Worm (Caenorhabditis elegans) whole organism, young adult: ENCODE data around the gene C12D8.20.

Experiments
- T26A5.8 ChIP-seq: sonication (generic microtip); optimal IDR thresholded peaks from 2 replicates; lab custom pipeline; 2016; ENCODE audit warnings: missing genetic modification characterization, missing compliant biosample characterization
- Y56A3A.18 ChIP-seq: fragments of 200-800 bp; sonication (Bioruptor generic); IDR thresholded peaks from 2 replicates; pipeline ENCODE4 v1.3.6; 2022; ENCODE audit warnings: missing genetic modification reagents, missing genetic modification characterization, missing compliant biosample characterization
- bed-1 ChIP-seq: fragments of 200-800 bp; sonication (Bioruptor generic); IDR thresholded peaks from 2 replicates; pipeline ENCODE4 v1.3.6; 2022; ENCODE audit warnings: missing genetic modification reagents, missing genetic modification characterization, missing compliant biosample characterization
- bed-2 ChIP-seq: fragments of 200-800 bp; sonication (Bioruptor generic); IDR thresholded peaks from 2 replicates; pipeline ENCODE4 v1.3.6; 2022; ENCODE audit warnings: missing genetic modification reagents, missing genetic modification characterization, missing compliant biosample characterization
- chd-7 ChIP-seq: sonication (generic microtip); optimal IDR thresholded peaks from 2 replicates; lab custom pipeline; 2016; ENCODE audit warnings: mild to moderate bottlenecking, missing genetic modification characterization, moderate library complexity, missing compliant biosample characterization
- hlh-26 ChIP-seq: fragments of 200-800 bp; sonication (Bioruptor generic); conservative IDR thresholded peaks from 2 replicates; pipeline ENCODE4 v1.3.6; 2022; ENCODE audit warnings: missing genetic modification reagents, missing genetic modification characterization, missing compliant biosample characterization
- tlf-1 ChIP-seq: fragments of 200-800 bp; sonication (Bioruptor generic); optimal IDR thresholded peaks from 2 replicates; lab custom pipeline; 2018; ENCODE audit warnings: mild to moderate bottlenecking, missing genetic modification characterization, missing compliant biosample characterization
- unc-130 ChIP-seq: sonication (generic microtip); optimal IDR thresholded peaks from 2 replicates; lab custom pipeline; 2016; ENCODE audit warnings: missing genetic modification reagents, missing genetic modification characterization, missing compliant biosample characterization
- unc-62 ChIP-seq: fragments of 150-350 bp; optimal IDR thresholded peaks from 2 replicates; lab custom pipeline; 2014; ENCODE audit warnings: missing biosample characterization, missing genetic modification reagents, missing genetic modification characterization
- xnd-1 ChIP-seq: sonication (generic microtip); optimal IDR thresholded peaks from 2 replicates; lab custom pipeline; 2016; ENCODE audit warnings: missing genotype, missing genetic modification reagents, missing genetic modification characterization, missing compliant biosample characterization

DNA sequence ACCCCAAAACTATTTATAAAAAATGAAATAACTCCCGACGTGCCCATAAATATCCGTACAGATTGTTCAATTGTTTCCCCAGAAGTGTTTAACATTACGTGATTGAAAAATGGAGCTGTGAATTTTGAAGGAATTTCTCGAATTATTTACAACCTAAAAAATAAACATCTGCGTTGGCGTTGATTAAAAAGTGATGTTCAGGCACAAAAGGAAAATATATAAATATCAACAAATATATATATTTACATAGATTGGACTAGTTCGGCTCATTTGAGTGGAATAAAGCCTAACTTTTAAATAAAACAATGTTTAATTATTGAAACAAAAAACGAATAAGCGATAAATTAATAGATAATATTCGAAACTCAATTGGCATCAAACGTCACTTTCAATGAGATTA, 38.4 kb downstream of the C12D8.20 start, which contains the start of gene sri-18:
- TF ChIP-seq unc-130 (no peak), Y56A3A.18 (GFP tag; lab: Robert Waterston, UW) (no peak), bed-2 (GFP tag; lab: Robert Waterston, UW) (no peak), xnd-1 (tag; lab: Kevin White, UChicago) (no peak), tlf-1 (GFP tag; lab: Kevin White, UChicago) (no peak), unc-62 (GFP tag; lab: Kevin White, UChicago) (no peak), hlh-26 (GFP tag; lab: Robert Waterston, UW) (no peak), chd-7 (tag; lab: Kevin White, UChicago) (no peak), bed-1 (GFP tag; lab: Robert Waterston, UW) (no peak), T26A5.8 (tag; lab: Kevin White, UChicago) (no peak)
